Fruit fly (Drosophila melanogaster): ENCODE results near the gene AP-1mu.

AP-1mu gene

DNA sequence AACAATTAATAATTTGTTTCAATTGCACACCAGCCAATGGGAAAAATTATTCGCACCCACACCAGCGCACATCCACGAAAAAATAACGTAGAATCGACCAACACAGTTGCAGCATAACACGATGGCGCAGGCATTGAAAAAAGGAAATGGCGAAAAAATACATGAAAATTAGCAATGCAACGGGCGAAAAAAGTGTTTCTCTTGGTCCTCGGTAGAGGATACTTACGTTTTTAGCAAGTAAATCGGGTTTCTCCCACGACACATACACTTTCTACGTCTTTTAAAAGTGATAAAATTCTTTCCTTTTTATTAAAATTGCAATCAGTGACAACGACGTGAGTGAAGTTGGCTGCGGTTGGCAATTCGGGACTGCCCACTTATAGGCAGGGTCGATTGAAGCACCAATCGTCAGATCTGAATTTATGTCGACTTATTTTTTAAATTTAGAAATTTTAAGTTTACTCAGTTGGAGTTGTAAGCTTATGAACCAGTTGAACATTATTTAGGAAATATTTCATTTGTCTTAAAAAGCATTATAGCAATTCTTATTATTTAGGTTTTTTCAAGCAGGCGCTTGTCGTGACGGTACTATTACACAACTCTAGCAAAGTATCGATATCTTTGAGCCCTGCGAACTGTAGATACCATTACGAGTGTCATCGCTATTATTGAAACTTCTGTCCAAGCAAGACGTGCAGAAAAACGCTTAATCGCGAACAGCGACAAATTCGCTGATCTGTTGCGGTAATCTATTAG, 18.2 kb upstream of the AP-1mu start, which contains the start of the genes Kap-alpha3 and Son:
Kap-alpha3 (minus strand) TSS at position 352 of the 756 bp plus-strand sequence.
Son (plus strand) TSS at position 661 of the 756 bp plus-strand sequence.
- TF ChIP-seq Eip75B (GFP tag; optimal IDR thresholded peaks at IDR 0.05) (peak; percentile 90), fd85E (GFP tag; optimal IDR thresholded peaks at IDR 0.05) (peak; percentile 81), CG6163 (GFP tag; IDR thresholded peaks at IDR 0.05) (peak; percentile 85), Hr39 (GFP tag; optimal IDR thresholded peaks at IDR 0.05) (peak; percentile 91), net (GFP tag; optimal IDR thresholded peaks at IDR 0.05) (peak; percentile 83), CG10669 (GFP tag; optimal IDR thresholded peaks at IDR 0.05) (peak; percentile 75), CG8632 (GFP tag; optimal IDR thresholded peaks at IDR 0.05) (peak; percentile 72), spab (GFP tag; optimal IDR thresholded peaks at IDR 0.05) (peak; percentile 61), Ets21C (GFP tag; optimal IDR thresholded peaks at IDR 0.05) (peak; percentile 84), esn (GFP tag; optimal IDR thresholded peaks at IDR 0.05) (peak; percentile 94), Hr38 (GFP tag; optimal IDR thresholded peaks at IDR 0.05) (peak; percentile 9), CG11762 (GFP tag; optimal IDR thresholded peaks at IDR 0.05; ENCODE audit: insufficient read depth) (peak; percentile 70), Hr4 (GFP tag; optimal IDR thresholded peaks at IDR 0.05) (peak; percentile 78), CG9139 (GFP tag; optimal IDR thresholded peaks at IDR 0.05) (peak; percentile 83), dsx (GFP tag; optimal IDR thresholded peaks at IDR 0.05; ENCODE audit: poor library complexity, severe bottlenecking) (peak; percentile 65), CG6808 (GFP tag; optimal IDR thresholded peaks at IDR 0.05) (peak; percentile 83), CG8319 (GFP tag; optimal IDR thresholded peaks at IDR 0.05) (peak; percentile 75), Smox (GFP tag; optimal IDR thresholded peaks at IDR 0.05) (peak; percentile 84), Gug (GFP tag; IDR thresholded peaks at IDR 0.05) (peak; percentile 57), CG11294 (GFP tag; IDR thresholded peaks at IDR 0.05) (peak; percentile 56; the same call in 1 of the 2 replicates), lz (GFP tag; optimal IDR thresholded peaks at IDR 0.05) (peak; percentile 91), CG7368 (GFP tag; optimal IDR thresholded peaks at IDR 0.05) (peak; percentile 81), CG6276 (GFP tag; optimal IDR thresholded peaks at IDR 0.05) (peak; percentile 40), cyc (GFP tag; optimal IDR thresholded peaks at IDR 0.05) (peak; percentile 91), CG1621 (tag; optimal IDR thresholded peaks at IDR 0.05) (peak; percentile 70), vri (GFP tag; optimal IDR thresholded peaks at IDR 0.05) (peak; percentile 91), Eip78C (GFP tag) (peak; percentile 94), CG11902 (GFP tag; optimal IDR thresholded peaks at IDR 0.05) (peak; percentile 74), acj6 (GFP tag; optimal IDR thresholded peaks at IDR 0.05) (peak; percentile 85), CG15336 (GFP tag; IDR thresholded peaks at IDR 0.05) (0 out of 2 replicates have a peak, but pooled peaks have one; percentile 21), Eip93F (GFP tag; optimal IDR thresholded peaks at IDR 0.05) (no peak), CG6854 (GFP tag; optimal IDR thresholded peaks at IDR 0.05) (peak; percentile 92), dac (GFP tag; optimal IDR thresholded peaks at IDR 0.05) (peak; percentile 63), pdm3 (GFP tag; optimal IDR thresholded peaks at IDR 0.05) (peak; percentile 88), Ets96B (tag; optimal IDR thresholded peaks at IDR 0.05) (peak; percentile 69), achi (GFP tag; optimal IDR thresholded peaks at IDR 0.05) (peak; percentile 84), Sox15 (GFP tag; optimal IDR thresholded peaks at IDR 0.05) (peak; percentile 76), OdsH (GFP tag; optimal IDR thresholded peaks at IDR 0.05) (peak; percentile 87), CG3032 (tag; optimal IDR thresholded peaks at IDR 0.05) (peak; percentile 78), Sox14 (GFP tag; optimal IDR thresholded peaks at IDR 0.05) (peak; percentile 88), CG4318 (GFP tag; optimal IDR thresholded peaks at IDR 0.05) (peak; percentile 53), Sox102F (GFP tag; optimal IDR thresholded peaks at IDR 0.05) (peak; percentile 85), CG31627 (GFP tag; optimal IDR thresholded peaks at IDR 0.05) (peak; percentile 93), CG16779 (tag; optimal IDR thresholded peaks at IDR 0.05) (peak; percentile 78), Blimp-1 (GFP tag; optimal IDR thresholded peaks at IDR 0.05) (peak; percentile 81), CG32006 (GFP tag; optimal IDR thresholded peaks at IDR 0.05) (peak; percentile 79), salr (GFP tag; optimal IDR thresholded peaks at IDR 0.05) (peak; percentile 70 to 82), topi (GFP tag; optimal IDR thresholded peaks at IDR 0.05) (peak; percentile 88), Lpt (GFP tag; optimal IDR thresholded peaks at IDR 0.05) (peak; percentile 56), fkh (GFP tag; optimal IDR thresholded peaks at IDR 0.05) (peak; percentile 81)
